Worm (Caenorhabditis elegans): ENCODE measurements around the gene C14B1.8.
A peak's percentile ranks its signal among the peaks of the same experiment; 100 is the strongest.

C14B1.8 gene

ce11 chrIII:3670984-3671383 is 48.5 kb downstream of the C14B1.8 start:
- TF ChIP-seq sea-1 (GFP tag; conservative IDR thresholded peaks at IDR 0.05), result no peak
- no peak for TF ChIP-seq tbx-37 (GFP tag; conservative IDR thresholded peaks at IDR 0.05)
- TF ChIP-seq hmbx-1 (tag; optimal IDR thresholded peaks at IDR 0.05), result no peak
- TF ChIP-seq aly-1 (tag; optimal IDR thresholded peaks at IDR 0.05), result no peak
- TF ChIP-seq B0310.2 (tag; optimal IDR thresholded peaks at IDR 0.05), result peak; percentile 7

ce11 chrIII:3670336-3670735 is 49.1 kb downstream of the C14B1.8 start, which contains the start of gene C46F11.6:
C46F11.6 (minus strand) TSS chrIII:3670436.
- no peak for TF ChIP-seq flt-1 (GFP tag; IDR thresholded peaks at IDR 0.05)

All from whole organism, early embryonic.